Worm (Caenorhabditis elegans): ENCODE results near the gene ttr-44.

- TF ChIP-seq dpl-1 (GFP tag; optimal IDR thresholded peaks at IDR 0.05) (no peak), ces-1 (GFP tag; optimal IDR thresholded peaks at IDR 0.05) (no peak), hlh-30 (tag; optimal IDR thresholded peaks at IDR 0.05; ENCODE audit: insufficient read depth) (no peak), snpc-4 (tag; optimal IDR thresholded peaks at IDR 0.05) (no peak), ama-1 (optimal IDR thresholded peaks at IDR 0.05) (no peak), daf-19 (GFP tag; conservative IDR thresholded peaks at IDR 0.05) (no peak), unc-62 (GFP tag; optimal IDR thresholded peaks at IDR 0.05 in 1 of 2) (no peak), unc-62 (tag; optimal IDR thresholded peaks at IDR 0.05) (no peak), lin-15B (tag; optimal IDR thresholded peaks at IDR 0.05) (no peak), rbr-2 (tag; optimal IDR thresholded peaks at IDR 0.05) (no peak), F49E8.2 (tag; optimal IDR thresholded peaks at IDR 0.05; ENCODE audit: borderline replicate concordance) (no peak), lin-39 (tag; optimal IDR thresholded peaks at IDR 0.05) (no peak), lin-13 (GFP tag; optimal IDR thresholded peaks at IDR 0.05) (no peak), Y75B8A.6 (GFP tag; IDR thresholded peaks at IDR 0.05) (no peak)
Observed at ce11 chrV:13479766-13480165, 50.8 kb downstream of the ttr-44 start, which contains the start of gene T10G3.2.

Data from whole organism, L4 larva.